Worm (Caenorhabditis elegans) whole organism, L1 larva: ENCODE measurements around the gene C18F10.7.
A peak's percentile ranks its signal among the peaks of the same experiment; 100 is the strongest.

Experiments used
- C16A3.4 ChIP-seq: fragments of 150-350 bp; optimal IDR thresholded peaks from 2 replicates; lab custom pipeline; 2014; ENCODE audit warnings: missing biosample characterization, missing genetic modification characterization
- C34B4.2 ChIP-seq: sonication (generic microtip); optimal IDR thresholded peaks from 2 replicates; lab custom pipeline; 2017; ENCODE audit warnings: mild to moderate bottlenecking, missing genetic modification characterization, missing compliant biosample characterization
- Y116A8C.19 ChIP-seq: sonication (generic microtip); optimal IDR thresholded peaks from 2 replicates; lab custom pipeline; 2016; ENCODE audit warnings: missing compliant biosample characterization, missing genetic modification characterization, borderline replicate concordance
- aha-1 ChIP-seq: fragments of 150-350 bp; optimal IDR thresholded peaks from 2 replicates; lab custom pipeline; 2014; ENCODE audit warnings: missing biosample characterization, missing genetic modification characterization
- alr-1 ChIP-seq: fragments of 200-800 bp; sonication (Bioruptor generic); optimal IDR thresholded peaks from 2 replicates; lab custom pipeline; 2018; ENCODE audit warnings: borderline replicate concordance, mild to moderate bottlenecking, missing genetic modification characterization, missing compliant biosample characterization
- blmp-1 ChIP-seq: fragments of 150-350 bp; optimal IDR thresholded peaks from 2 replicates; lab custom pipeline; 2014; ENCODE audit warnings: missing biosample characterization, missing genetic modification characterization
- ces-1 ChIP-seq: fragments of 150-350 bp; optimal IDR thresholded peaks from 2 replicates; lab custom pipeline; 2014; ENCODE audit warnings: missing biosample characterization, missing genetic modification reagents, missing genetic modification characterization
- dpl-1 ChIP-seq, 3 experiments: fragments of 150-350 bp in 2 of 3; sonication (generic microtip) in 1 of 3; optimal IDR thresholded peaks; 2 replicates each; lab custom pipeline; 2014 to 2017; ENCODE audit warnings: missing biosample characterization in 3 of 3, missing genetic modification characterization in 3 of 3, missing genetic modification reagents in 3 of 3
- dsc-1 ChIP-seq: sonication (generic microtip); optimal IDR thresholded peaks from 2 replicates; lab custom pipeline; 2016; ENCODE audit warnings: mild to moderate bottlenecking, missing genetic modification characterization, missing compliant biosample characterization
- efl-1 ChIP-seq, 4 experiments: fragments of 150-350 bp; optimal IDR thresholded peaks in 3 of 4; peaks in 1 of 4; 1 replicate in 1 of 4; 2 replicates in 3 of 4; lab custom pipeline; 2014; ENCODE audit warnings: missing biosample characterization in 2 of 4, missing genetic modification characterization in 2 of 4, missing genetic modification reagents in 2 of 4
- elt-3 ChIP-seq, 6 experiments: fragments of 150-350 bp in 1 of 6; sonication (generic microtip); optimal IDR thresholded peaks; 2 replicates each; lab custom pipeline; 2017 to 2018; ENCODE audit warnings: missing biosample characterization in 6 of 6, missing genetic modification characterization in 6 of 6, inconsistent platforms in 1 of 6
- grh-1 ChIP-seq: fragments of 200-800 bp; sonication (Bioruptor generic); IDR thresholded peaks from 2 replicates; pipeline ENCODE4 v1.3.6; 2022; ENCODE audit warnings: missing genetic modification reagents, missing genetic modification characterization, missing compliant biosample characterization
- isw-1 ChIP-seq: fragments of 200-800 bp; sonication (Bioruptor generic); IDR thresholded peaks from 2 replicates; pipeline ENCODE4 v1.3.6; 2022; ENCODE audit warnings: missing genetic modification characterization, missing compliant biosample characterization
- jun-1 ChIP-seq: fragments of 150-350 bp; optimal IDR thresholded peaks from 2 replicates; lab custom pipeline; 2014; ENCODE audit warnings: missing biosample characterization, missing genetic modification reagents, missing genetic modification characterization
- lin-13 ChIP-seq: fragments of 150-350 bp; optimal IDR thresholded peaks from 2 replicates; lab custom pipeline; 2014; ENCODE audit warnings: missing biosample characterization, missing genetic modification reagents, missing genetic modification characterization
- lin-14 ChIP-seq: fragments of 200-800 bp; sonication (Bioruptor generic); optimal IDR thresholded peaks from 2 replicates; lab custom pipeline; 2018; ENCODE audit warnings: mild to moderate bottlenecking, missing genetic modification characterization, moderate library complexity, missing compliant biosample characterization
- lin-35 ChIP-seq, 2 experiments: fragments of 150-350 bp; optimal IDR thresholded peaks; 2 replicates each; lab custom pipeline; 2014; ENCODE audit warnings: missing biosample characterization in 2 of 2, missing genetic modification characterization in 2 of 2, missing genetic modification reagents in 2 of 2
- mab-9 ChIP-seq: fragments of 200-800 bp; sonication (Bioruptor generic); IDR thresholded peaks from 2 replicates; pipeline ENCODE4 v1.3.6; 2022; ENCODE audit warnings: missing genetic modification reagents, missing genetic modification characterization, missing compliant biosample characterization
- mef-2 ChIP-seq: fragments of 150-350 bp; optimal IDR thresholded peaks from 2 replicates; lab custom pipeline; 2014; ENCODE audit warnings: missing biosample characterization, missing genetic modification characterization
- mep-1 ChIP-seq: fragments of 150-350 bp; optimal IDR thresholded peaks from 2 replicates; lab custom pipeline; 2014; ENCODE audit warnings: missing biosample characterization, missing genetic modification characterization
- nhr-11 ChIP-seq: fragments of 150-350 bp; optimal IDR thresholded peaks from 2 replicates; lab custom pipeline; 2014; ENCODE audit warnings: missing biosample characterization, missing genetic modification characterization
- nhr-12 ChIP-seq: sonication (generic microtip); optimal IDR thresholded peaks from 2 replicates; lab custom pipeline; 2017; ENCODE audit warnings: missing biosample characterization, missing genetic modification characterization
- nhr-19 ChIP-seq: fragments of 200-800 bp; sonication (Bioruptor generic); conservative IDR thresholded peaks from 2 replicates; pipeline ENCODE4 v1.3.6; 2022; ENCODE audit warnings: missing genetic modification characterization, missing compliant biosample characterization
- nhr-76 ChIP-seq: sonication (generic microtip); optimal IDR thresholded peaks from 2 replicates; lab custom pipeline; 2017; ENCODE audit warnings: missing biosample characterization, missing genetic modification characterization
- nhr-77 ChIP-seq: fragments of 150-350 bp; optimal IDR thresholded peaks from 2 replicates; lab custom pipeline; 2014; ENCODE audit warnings: missing biosample characterization, missing genetic modification characterization
- nhr-85 ChIP-seq: sonication (generic microtip); peaks from one replicate; lab custom pipeline; 2016; ENCODE audit warnings: missing genetic modification characterization, inconsistent platforms, missing compliant biosample characterization
- nhr-90 ChIP-seq: sonication (generic microtip); optimal IDR thresholded peaks from 2 replicates; lab custom pipeline; 2016; ENCODE audit warnings: mild to moderate bottlenecking, missing genetic modification characterization, missing compliant biosample characterization; ENCODE audit not compliant: poor library complexity
- pag-3 ChIP-seq: sonication (generic microtip); optimal IDR thresholded peaks from 2 replicates; lab custom pipeline; 2017; ENCODE audit warnings: missing genetic modification characterization, mild to moderate bottlenecking, missing compliant biosample characterization, antibody characterized with exemption, borderline replicate concordance; ENCODE audit not compliant: insufficient read depth
- pax-3 ChIP-seq: fragments of 200-800 bp; sonication (Bioruptor generic); optimal IDR thresholded peaks from 2 replicates; lab custom pipeline; 2018; ENCODE audit warnings: mild to moderate bottlenecking, missing genetic modification characterization, moderate library complexity, missing compliant biosample characterization
- pqm-1 ChIP-seq: sonication (generic microtip); optimal IDR thresholded peaks from 3 replicates; lab custom pipeline; 2017; ENCODE audit warnings: missing biosample characterization, missing genetic modification characterization
- rnt-1 ChIP-seq: sonication (generic microtip); optimal IDR thresholded peaks from 2 replicates; lab custom pipeline; 2016; ENCODE audit warnings: mild to moderate bottlenecking, missing genetic modification characterization, moderate library complexity, missing compliant biosample characterization
- skn-1 ChIP-seq: fragments of 150-350 bp; optimal IDR thresholded peaks from 2 replicates; lab custom pipeline; 2014; ENCODE audit warnings: missing biosample characterization, missing genetic modification characterization
- snpc-4 ChIP-seq: fragments of 150-350 bp; optimal IDR thresholded peaks from 2 replicates; lab custom pipeline; 2014; ENCODE audit warnings: missing biosample characterization, missing genetic modification characterization
- snu-23 ChIP-seq: sonication (generic microtip); optimal IDR thresholded peaks from 2 replicates; lab custom pipeline; 2016; ENCODE audit warnings: missing genetic modification characterization, missing compliant biosample characterization
- sup-37 ChIP-seq: fragments of 200-800 bp; sonication (Bioruptor generic); optimal IDR thresholded peaks from 2 replicates; lab custom pipeline; 2018; ENCODE audit warnings: mild to moderate bottlenecking, missing genetic modification characterization, missing compliant biosample characterization
- tbx-2 ChIP-seq: sonication (generic microtip); optimal IDR thresholded peaks from 2 replicates; lab custom pipeline; 2016; ENCODE audit warnings: missing genetic modification characterization, missing compliant biosample characterization
- unc-62 ChIP-seq: fragments of 150-350 bp; optimal IDR thresholded peaks from 2 replicates; lab custom pipeline; 2014; ENCODE audit warnings: missing biosample characterization, missing genetic modification reagents, missing genetic modification characterization
- unc-86 ChIP-seq: sonication (generic microtip); optimal IDR thresholded peaks from 2 replicates; lab custom pipeline; 2016; ENCODE audit warnings: missing genetic modification characterization, missing compliant biosample characterization
- unc-98 ChIP-seq: fragments of 200-800 bp; sonication (Bioruptor generic); IDR thresholded peaks from 2 replicates; pipeline ENCODE4 v1.3.6; 2022; ENCODE audit warnings: missing genetic modification characterization, missing compliant biosample characterization
- vab-15 ChIP-seq: sonication (generic microtip); optimal IDR thresholded peaks from 2 replicates; lab custom pipeline; 2017; ENCODE audit warnings: missing genotype, mild to moderate bottlenecking, missing genetic modification characterization, missing compliant biosample characterization
- zip-4 ChIP-seq: fragments of 200-800 bp; sonication (Bioruptor generic); optimal IDR thresholded peaks from 2 replicates; lab custom pipeline; 2018; ENCODE audit warnings: mild to moderate bottlenecking, missing genetic modification characterization, moderate library complexity, missing compliant biosample characterization
- ztf-11 ChIP-seq, 2 experiments: sonication (generic microtip); optimal IDR thresholded peaks; 2 replicates each; lab custom pipeline; 2016 to 2017; ENCODE audit warnings: missing genetic modification characterization in 2 of 2, missing biosample characterization in 1 of 2, missing compliant biosample characterization in 1 of 2
- ztf-4 ChIP-seq: fragments of 150-350 bp; optimal IDR thresholded peaks from 2 replicates; lab custom pipeline; 2014; ENCODE audit warnings: missing biosample characterization, missing genetic modification characterization

The C18F10.7 gene

ce11 chrIII:6280070-6280596, 2.0 kb upstream of the C18F10.7 start, which contains the start of gene hmg-1.2 (continued):
- TF ChIP-seq C16A3.4 (tag; lab: Kevin White, UChicago) (peak; percentile 74), unc-62 (GFP tag; lab: Kevin White, UChicago) (no peak), unc-98 (GFP tag; lab: Robert Waterston, UW) (no peak), lin-35 (GFP tag; optimal IDR thresholded peaks at IDR 0.05; lab: Kevin White, UChicago) (peak; percentile 74 to 79), mab-9 (GFP tag; lab: Robert Waterston, UW) (0 out of 2 replicates have a peak, but pooled peaks have one; percentile 47), elt-3 (tag; optimal IDR thresholded peaks at IDR 0.05; lab: Kevin White, UChicago) (peak in 3 of 6 experiments; percentile 8 to 52 (median 48)), dsc-1 (tag; lab: Kevin White, UChicago) (peak; percentile 84), C34B4.2 (tag; lab: Kevin White, UChicago) (no peak), rnt-1 (tag; lab: Kevin White, UChicago) (peak; percentile 73), nhr-77 (peak; percentile 68), zip-4 (GFP tag; lab: Kevin White, UChicago) (peak; percentile 61), nhr-11 (tag; lab: Kevin White, UChicago) (peak; percentile 57), nhr-85 (tag; lab: Kevin White, UChicago) (peak; percentile 92), efl-1 (optimal IDR thresholded peaks at IDR 0.05; lab: Kevin White, UChicago) (peak; percentile 86 to 98), efl-1 (GFP tag; optimal IDR thresholded peaks at IDR 0.05 in 1 of 2; lab: Kevin White, UChicago) (peak; percentile 50 to 96), alr-1 (no peak), lin-14 (GFP tag; lab: Kevin White, UChicago) (peak; percentile 94), nhr-19 (GFP tag; lab: Robert Waterston, UW) (peak; percentile 89), snu-23 (GFP tag; lab: Kevin White, UChicago) (peak; percentile 96), Y116A8C.19 (tag; lab: Kevin White, UChicago) (no peak), dpl-1 (GFP tag; optimal IDR thresholded peaks at IDR 0.05; lab: Kevin White, UChicago) (peak; percentile 41 to 54 (median 52)), mep-1 (tag; lab: Kevin White, UChicago) (peak; percentile 58), blmp-1 (tag; lab: Kevin White, UChicago) (peak; percentile 40)

- TF ChIP-seq mef-2 (tag; lab: Kevin White, UChicago) (no peak), C34B4.2 (tag; lab: Kevin White, UChicago) (no peak), nhr-85 (tag; lab: Kevin White, UChicago) (peak; percentile 76), isw-1 (GFP tag; lab: Robert Waterston, UW) (no peak), grh-1 (GFP tag; lab: Robert Waterston, UW) (no peak), unc-86 (no peak), lin-13 (GFP tag; lab: Kevin White, UChicago) (peak; percentile 19), ztf-4 (tag; lab: Kevin White, UChicago) (no peak), rnt-1 (tag; lab: Kevin White, UChicago) (peak; percentile 6), jun-1 (no peak)
These were observed 1.3 kb upstream of the C18F10.7 start for ce11 chrIII:6279453-6279852.

ce11 chrIII:6272868-6273267, 5.3 kb downstream of the C18F10.7 start, which contains the start of gene C18F10.2:
Gene C18F10.2, plus strand, starts transcription at chrIII:6273168.
- TF ChIP-seq tbx-2 (tag; lab: Kevin White, UChicago) (no peak), unc-62 (GFP tag; lab: Kevin White, UChicago) (no peak), pqm-1 (tag; lab: Kevin White, UChicago) (no peak), snpc-4 (no peak), pag-3 (no peak), nhr-19 (GFP tag; lab: Robert Waterston, UW) (no peak), aha-1 (no peak), ces-1 (no peak), pax-3 (tag; lab: Kevin White, UChicago) (no peak), skn-1 (no peak), nhr-12 (tag; lab: Kevin White, UChicago) (no peak), nhr-76 (tag; lab: Kevin White, UChicago) (no peak), nhr-11 (tag; lab: Kevin White, UChicago) (no peak), sup-37 (no peak), vab-15 (no peak), nhr-90 (tag; lab: Kevin White, UChicago) (no peak), ztf-11 (tag; optimal IDR thresholded peaks at IDR 0.05; lab: Kevin White, UChicago) (no peak), C16A3.4 (tag; lab: Kevin White, UChicago) (no peak), isw-1 (GFP tag; lab: Robert Waterston, UW) (no peak)
